Worm (Caenorhabditis elegans) whole organism, L3 larva: ENCODE measurements around the gene srbc-32.

ENCODE experiments used
- ama-1 ChIP-seq: fragments of 150-350 bp; optimal IDR thresholded peaks from 2 replicates; lab custom pipeline; 2018
- daf-12 ChIP-seq: fragments of 150-350 bp; optimal IDR thresholded peaks from 2 replicates; lab custom pipeline; 2014; ENCODE audit warnings: missing biosample characterization, missing genetic modification reagents, missing genetic modification characterization
- elt-1 ChIP-seq: fragments of 150-350 bp; optimal IDR thresholded peaks from 2 replicates; lab custom pipeline; 2014; ENCODE audit warnings: missing biosample characterization, missing genetic modification characterization
- fos-1 ChIP-seq: fragments of 150-350 bp; optimal IDR thresholded peaks from 2 replicates; lab custom pipeline; 2014; ENCODE audit warnings: missing biosample characterization, missing genetic modification characterization
- lsy-12 ChIP-seq: sonication (generic microtip); optimal IDR thresholded peaks from 2 replicates; lab custom pipeline; 2016; ENCODE audit warnings: mild to moderate bottlenecking, missing genetic modification characterization, missing compliant biosample characterization
- nfya-1 ChIP-seq: sonication (generic microtip); optimal IDR thresholded peaks from 2 replicates; lab custom pipeline; 2017; ENCODE audit warnings: missing genetic modification characterization, mild to moderate bottlenecking, missing compliant biosample characterization, antibody characterized with exemption, moderate library complexity; ENCODE audit not compliant: insufficient read depth
- nhr-11 ChIP-seq: fragments of 150-350 bp; optimal IDR thresholded peaks from 2 replicates; lab custom pipeline; 2014; ENCODE audit warnings: missing biosample characterization, missing genetic modification characterization
- nhr-28 ChIP-seq: fragments of 150-350 bp; optimal IDR thresholded peaks from 2 replicates; lab custom pipeline; 2014; ENCODE audit warnings: missing biosample characterization, missing genetic modification characterization
- nhr-77 ChIP-seq: fragments of 150-350 bp; optimal IDR thresholded peaks from 2 replicates; lab custom pipeline; 2014; ENCODE audit warnings: missing biosample characterization, missing genetic modification characterization
- snpc-4 ChIP-seq: fragments of 150-350 bp; optimal IDR thresholded peaks from 2 replicates; lab custom pipeline; 2014; ENCODE audit warnings: missing biosample characterization, missing genetic modification characterization
- unc-39 ChIP-seq: sonication (generic microtip); optimal IDR thresholded peaks from 4 replicates; lab custom pipeline; 2017; ENCODE audit warnings: missing biosample characterization, missing genetic modification characterization
- ztf-11 ChIP-seq: fragments of 150-350 bp; optimal IDR thresholded peaks from 2 replicates; lab custom pipeline; 2014; ENCODE audit warnings: missing biosample characterization, missing genetic modification characterization
- ztf-4 ChIP-seq: fragments of 150-350 bp; optimal IDR thresholded peaks from 2 replicates; lab custom pipeline; 2014; ENCODE audit warnings: missing biosample characterization, missing genetic modification characterization

- no peak for TF ChIP-seq fos-1 (tag; lab: Kevin White, UChicago)
- no peak for TF ChIP-seq ztf-4 (tag; lab: Kevin White, UChicago)
- TF ChIP-seq ama-1 (lab: Kevin White, UChicago): no peak
- no peak for TF ChIP-seq nhr-28 (tag; lab: Kevin White, UChicago)
- no peak for TF ChIP-seq nhr-11 (tag; lab: Kevin White, UChicago)
- TF ChIP-seq nfya-1 (tag; lab: Kevin White, UChicago): no peak
- no peak for TF ChIP-seq elt-1 (tag; lab: Kevin White, UChicago)
- TF ChIP-seq ztf-11: no peak
- no peak for TF ChIP-seq unc-39 (tag; lab: Kevin White, UChicago)
- TF ChIP-seq lsy-12 (tag; lab: Kevin White, UChicago): no peak
- TF ChIP-seq daf-12 (tag; lab: Kevin White, UChicago): no peak
- TF ChIP-seq snpc-4 (tag; lab: Kevin White, UChicago): no peak
- TF ChIP-seq nhr-77 (tag; lab: Kevin White, UChicago): no peak
Observed at ce11 chrV:3517889-3518288, 31.1 kb upstream of the srbc-32 start, which contains the start of gene str-227.
